Worm (Caenorhabditis elegans) whole organism, young adult: Measurements from ENCODE around the gene dct-17.

Source experiments
- B0261.1 ChIP-seq: sonication (generic microtip); optimal IDR thresholded peaks from 2 replicates; lab custom pipeline; 2016; ENCODE audit warnings: mild to moderate bottlenecking, missing genetic modification characterization, moderate library complexity, missing compliant biosample characterization
- B0336.3 ChIP-seq: fragments of 200-800 bp; sonication (Bioruptor generic); IDR thresholded peaks from 2 replicates; pipeline ENCODE4 v1.3.6; 2022; ENCODE audit warnings: missing genetic modification characterization, missing compliant biosample characterization
- D2030.7 ChIP-seq: fragments of 200-800 bp; sonication (Bioruptor generic); IDR thresholded peaks from 2 replicates; pipeline ENCODE4 v1.3.6; 2022; ENCODE audit warnings: missing genetic modification reagents, missing genetic modification characterization, missing compliant biosample characterization
- F10E7.11 ChIP-seq: sonication (generic microtip); optimal IDR thresholded peaks from 2 replicates; lab custom pipeline; 2017; ENCODE audit warnings: mild to moderate bottlenecking, missing genetic modification characterization, moderate library complexity, missing compliant biosample characterization
- F33H1.4 ChIP-seq: fragments of 200-800 bp; sonication (Bioruptor generic); IDR thresholded peaks from 2 replicates; pipeline ENCODE4 v1.3.6; 2022; ENCODE audit warnings: missing genetic modification reagents, missing genetic modification characterization, missing compliant biosample characterization
- K11D2.4 ChIP-seq: fragments of 200-800 bp; sonication (Bioruptor generic); IDR thresholded peaks from 2 replicates; pipeline ENCODE4 v1.3.6; 2022; ENCODE audit warnings: missing genetic modification reagents, missing genetic modification characterization, missing compliant biosample characterization
- K12H6.12 ChIP-seq: fragments of 200-800 bp; sonication (Bioruptor generic); optimal IDR thresholded peaks from 2 replicates; lab custom pipeline; 2018; ENCODE audit warnings: mild to moderate bottlenecking, missing genetic modification characterization, missing compliant biosample characterization
- ZK185.1 ChIP-seq: sonication (generic microtip); optimal IDR thresholded peaks from 2 replicates; lab custom pipeline; 2016; ENCODE audit warnings: mild to moderate bottlenecking, missing genetic modification characterization, missing compliant biosample characterization; ENCODE audit not compliant: poor library complexity, severe bottlenecking
- attf-6 ChIP-seq: fragments of 200-800 bp; sonication (Bioruptor generic); IDR thresholded peaks from 2 replicates; pipeline ENCODE4 v1.3.6; 2022; ENCODE audit warnings: missing genetic modification reagents, missing genetic modification characterization, missing compliant biosample characterization
- bed-2 ChIP-seq: fragments of 200-800 bp; sonication (Bioruptor generic); IDR thresholded peaks from 2 replicates; pipeline ENCODE4 v1.3.6; 2022; ENCODE audit warnings: missing genetic modification reagents, missing genetic modification characterization, missing compliant biosample characterization
- cebp-1 ChIP-seq, 2 experiments: fragments of 200-800 bp in 1 of 2; sonication (Bioruptor generic) in 1 of 2; sonication (generic microtip) in 1 of 2; IDR thresholded peaks in 1 of 2; optimal IDR thresholded peaks in 1 of 2; 2 replicates each; pipeline versions ENCODE4 v1.3.6 to Lab custom; 2017 to 2022; ENCODE audit warnings: missing compliant biosample characterization in 2 of 2, missing genetic modification characterization in 2 of 2, mild to moderate bottlenecking in 1 of 2, missing genetic modification reagents in 1 of 2, moderate library complexity in 1 of 2
- ceh-91 ChIP-seq: fragments of 200-800 bp; sonication (Bioruptor generic); IDR thresholded peaks from 2 replicates; pipeline ENCODE4 v1.3.6; 2022; ENCODE audit warnings: missing genetic modification reagents, missing genetic modification characterization, missing compliant biosample characterization
- dpff-1 ChIP-seq: sonication (generic microtip); optimal IDR thresholded peaks from 2 replicates; lab custom pipeline; 2017; ENCODE audit warnings: mild to moderate bottlenecking, missing genetic modification characterization, missing compliant biosample characterization
- egrh-3 ChIP-seq: fragments of 200-800 bp; sonication (Bioruptor generic); IDR thresholded peaks from 2 replicates; pipeline ENCODE4 v1.3.6; 2022; ENCODE audit warnings: missing genetic modification reagents, missing genetic modification characterization, missing compliant biosample characterization
- ets-4 ChIP-seq: fragments of 200-800 bp; sonication (Bioruptor generic); optimal IDR thresholded peaks from 2 replicates; lab custom pipeline; 2018; ENCODE audit warnings: mild to moderate bottlenecking, missing genetic modification characterization, missing compliant biosample characterization
- gei-17 ChIP-seq: fragments of 200-800 bp; sonication (Bioruptor generic); optimal IDR thresholded peaks from 2 replicates; lab custom pipeline; 2018; ENCODE audit warnings: mild to moderate bottlenecking, missing genetic modification characterization, missing compliant biosample characterization
- hmg-20 ChIP-seq: fragments of 200-800 bp; sonication (Bioruptor generic); IDR thresholded peaks from 2 replicates; pipeline ENCODE4 v1.3.6; 2022; ENCODE audit warnings: missing genetic modification reagents, missing genetic modification characterization, missing compliant biosample characterization
- hrde-1 ChIP-seq: sonication (generic microtip); optimal IDR thresholded peaks from 2 replicates; lab custom pipeline; 2016; ENCODE audit warnings: missing genetic modification characterization, mild to moderate bottlenecking, missing compliant biosample characterization, moderate library complexity, missing genotype, missing genetic modification reagents, borderline replicate concordance
- hsf-1 ChIP-seq: fragments of 200-800 bp; sonication (Bioruptor generic); IDR thresholded peaks from 2 replicates; pipeline ENCODE4 v1.3.6; 2022; ENCODE audit warnings: missing genetic modification reagents, missing genetic modification characterization, missing compliant biosample characterization
- let-607 ChIP-seq, 2 experiments: fragments of 200-800 bp in 1 of 2; sonication (Bioruptor generic) in 1 of 2; sonication (generic microtip) in 1 of 2; optimal IDR thresholded peaks; 2 replicates each; lab custom pipeline; 2016 to 2018; ENCODE audit warnings: mild to moderate bottlenecking in 2 of 2, missing compliant biosample characterization in 2 of 2, missing genetic modification characterization in 2 of 2, moderate library complexity in 2 of 2, missing genotype in 1 of 2
- lin-54 ChIP-seq: fragments of 200-800 bp; sonication (Bioruptor generic); optimal IDR thresholded peaks from 2 replicates; lab custom pipeline; 2018; ENCODE audit warnings: mild to moderate bottlenecking, missing genetic modification characterization, missing compliant biosample characterization
- lir-1 ChIP-seq: fragments of 200-800 bp; sonication (Bioruptor generic); conservative IDR thresholded peaks from 2 replicates; pipeline ENCODE4 v1.3.6; 2022; ENCODE audit warnings: missing genetic modification reagents, missing genetic modification characterization, missing compliant biosample characterization
- lsl-1 ChIP-seq: fragments of 200-800 bp; sonication (Bioruptor generic); optimal IDR thresholded peaks from 2 replicates; lab custom pipeline; 2018; ENCODE audit warnings: mild to moderate bottlenecking, missing genetic modification characterization, moderate library complexity, missing compliant biosample characterization
- madf-10 ChIP-seq: sonication (generic microtip); optimal IDR thresholded peaks from 2 replicates; lab custom pipeline; 2016; ENCODE audit warnings: mild to moderate bottlenecking, missing genetic modification characterization, missing compliant biosample characterization
- mes-4 ChIP-seq: sonication (generic microtip); optimal IDR thresholded peaks from 2 replicates; lab custom pipeline; 2016; ENCODE audit warnings: missing genotype, missing genetic modification characterization, missing compliant biosample characterization
- nfyb-1 ChIP-seq: fragments of 200-800 bp; sonication (Bioruptor generic); IDR thresholded peaks from 2 replicates; pipeline ENCODE4 v1.3.6; 2022; ENCODE audit warnings: missing genetic modification reagents, missing genetic modification characterization, missing compliant biosample characterization
- pbrm-1 ChIP-seq: fragments of 200-800 bp; sonication (Bioruptor generic); IDR thresholded peaks from 2 replicates; pipeline ENCODE4 v1.3.6; 2022; ENCODE audit warnings: missing genetic modification reagents, missing genetic modification characterization, missing compliant biosample characterization
- sdz-38 ChIP-seq: sonication (generic microtip); optimal IDR thresholded peaks from 2 replicates; lab custom pipeline; 2016; ENCODE audit warnings: missing genotype, missing genetic modification characterization, missing compliant biosample characterization
- sea-2 ChIP-seq: fragments of 200-800 bp; sonication (Bioruptor generic); IDR thresholded peaks from 2 replicates; pipeline ENCODE4 v1.3.6; 2022; ENCODE audit warnings: missing genetic modification characterization, missing compliant biosample characterization
- snpc-4 ChIP-seq, 5 experiments: fragments of 150-350 bp in 1 of 5; sonication (generic microtip) in 4 of 5; optimal IDR thresholded peaks; 2 replicates each; lab custom pipeline; 2014 to 2018; ENCODE audit warnings: missing genetic modification characterization in 5 of 5, missing biosample characterization in 3 of 5, antibody characterized with exemption in 2 of 5, mild to moderate bottlenecking in 2 of 5, missing compliant biosample characterization in 2 of 5, missing genotype in 2 of 5, moderate library complexity in 2 of 5, missing genetic modification reagents in 1 of 5
- tbx-9 ChIP-seq: sonication (generic microtip); optimal IDR thresholded peaks from 2 replicates; lab custom pipeline; 2016; ENCODE audit warnings: borderline replicate concordance, missing genetic modification characterization, inconsistent platforms, missing compliant biosample characterization
- unc-62 ChIP-seq: fragments of 150-350 bp; optimal IDR thresholded peaks from 2 replicates; lab custom pipeline; 2014; ENCODE audit warnings: missing biosample characterization, missing genetic modification reagents, missing genetic modification characterization
- zim-3 ChIP-seq: sonication (generic microtip); optimal IDR thresholded peaks from 2 replicates; lab custom pipeline; 2017; ENCODE audit warnings: mild to moderate bottlenecking, missing genetic modification characterization, moderate library complexity, missing compliant biosample characterization
- ztf-22 ChIP-seq: fragments of 200-800 bp; sonication (Bioruptor generic); optimal IDR thresholded peaks from 2 replicates; lab custom pipeline; 2018; ENCODE audit warnings: mild to moderate bottlenecking, missing genetic modification characterization, moderate library complexity, missing compliant biosample characterization
- ztf-25 ChIP-seq: fragments of 200-800 bp; sonication (Bioruptor generic); IDR thresholded peaks from 2 replicates; pipeline ENCODE4 v1.3.6; 2022; ENCODE audit warnings: missing genetic modification reagents, missing genetic modification characterization, missing compliant biosample characterization
- ztf-26 ChIP-seq: sonication (generic microtip); optimal IDR thresholded peaks from 2 replicates; lab custom pipeline; 2017; ENCODE audit warnings: missing genetic modification characterization, missing compliant biosample characterization
- ztf-28 ChIP-seq: fragments of 200-800 bp; sonication (Bioruptor generic); IDR thresholded peaks from 2 replicates; pipeline ENCODE4 v1.3.6; 2022; ENCODE audit warnings: missing genetic modification reagents, missing genetic modification characterization, missing compliant biosample characterization
- ztf-6 ChIP-seq: fragments of 200-800 bp; sonication (Bioruptor generic); IDR thresholded peaks from 2 replicates; pipeline ENCODE4 v1.3.6; 2022; ENCODE audit warnings: missing genetic modification reagents, missing genetic modification characterization, missing compliant biosample characterization

Gene dct-17

DNA sequence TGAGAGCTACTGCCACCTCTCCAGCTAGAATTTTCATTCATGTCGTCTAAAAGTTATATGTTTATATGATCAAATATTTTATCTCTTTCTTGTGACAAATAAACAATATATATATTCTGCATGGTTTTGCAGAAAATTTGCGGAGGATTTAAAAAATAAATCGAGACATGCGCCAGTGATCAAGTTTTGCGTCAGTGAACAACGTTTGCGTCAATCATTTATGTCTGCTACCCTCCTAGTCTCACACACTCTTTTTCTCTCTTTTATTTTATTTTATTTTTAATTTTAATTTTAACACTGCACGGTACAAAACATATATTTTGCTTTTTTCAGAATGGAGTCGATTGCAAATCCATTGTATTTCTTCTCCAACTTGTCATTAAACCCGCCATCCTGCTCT lies 52.0 kb downstream of the dct-17 start, which contains the start of the genes tag-65 and ccz-1 (continued):
- TF ChIP-seq dpff-1: no peak
- no peak for TF ChIP-seq hrde-1
- TF ChIP-seq lin-54 (GFP tag; lab: Kevin White, UChicago): peak; percentile 89
- TF ChIP-seq zim-3 (tag; lab: Kevin White, UChicago): no peak
- peak; percentile 43 for TF ChIP-seq madf-10 (tag; lab: Kevin White, UChicago)
- TF ChIP-seq ztf-6 (GFP tag; lab: Robert Waterston, UW): no peak
- TF ChIP-seq D2030.7: peak; percentile 46; the same call in 1 of the 2 replicates
- no peak for TF ChIP-seq sea-2 (GFP tag; lab: Robert Waterston, UW)
- TF ChIP-seq F10E7.11 (tag; lab: Kevin White, UChicago): no peak
- TF ChIP-seq B0261.1 (tag; lab: Kevin White, UChicago): no peak
- peak in 1 of 2 experiments; percentile 59 for TF ChIP-seq let-607 (tag; optimal IDR thresholded peaks at IDR 0.05; lab: Kevin White, UChicago)
- TF ChIP-seq attf-6 (GFP tag; lab: Robert Waterston, UW): peak; percentile 59
- 0 out of 2 replicates have a peak, but pooled peaks have one; percentile 55 for TF ChIP-seq hmg-20 (GFP tag; lab: Robert Waterston, UW)
- TF ChIP-seq ztf-26 (tag; lab: Kevin White, UChicago): peak; percentile 30
- peak; percentile 79 for TF ChIP-seq ZK185.1 (tag; lab: Kevin White, UChicago)
- no peak for TF ChIP-seq egrh-3 (GFP tag; lab: Robert Waterston, UW)
- TF ChIP-seq snpc-4 (GFP tag; optimal IDR thresholded peaks at IDR 0.05; lab: Kevin White, UChicago): peak; percentile 44
- TF ChIP-seq snpc-4 (tag; optimal IDR thresholded peaks at IDR 0.05; lab: Kevin White, UChicago): peak; percentile 50 to 82 (median 74)
- no peak for TF ChIP-seq unc-62 (GFP tag; lab: Kevin White, UChicago)
- no peak for TF ChIP-seq mes-4 (tag; lab: Kevin White, UChicago)
- peak; percentile 59; the same call in 1 of the 2 replicates for TF ChIP-seq pbrm-1 (GFP tag; lab: Robert Waterston, UW)
- peak; percentile 81 for TF ChIP-seq lir-1 (GFP tag; lab: Robert Waterston, UW)
- 0 out of 2 replicates have a peak, but pooled peaks have one; percentile 20 for TF ChIP-seq ceh-91 (GFP tag; lab: Robert Waterston, UW)
- peak; percentile 75 for TF ChIP-seq lsl-1 (GFP tag; lab: Kevin White, UChicago)
- no peak for TF ChIP-seq ztf-25 (GFP tag; lab: Robert Waterston, UW)
- peak; percentile 87 for TF ChIP-seq B0336.3 (GFP tag; lab: Robert Waterston, UW)
- peak; percentile 70 for TF ChIP-seq F33H1.4
- TF ChIP-seq ztf-28 (GFP tag; lab: Robert Waterston, UW): no peak
- TF ChIP-seq ztf-22 (GFP tag; lab: Kevin White, UChicago): no peak
- TF ChIP-seq nfyb-1: peak; percentile 78
- peak; percentile 81 for TF ChIP-seq hsf-1 (GFP tag; lab: Robert Waterston, UW)
- peak; percentile 59 for TF ChIP-seq gei-17 (GFP tag; lab: Kevin White, UChicago)
- no peak for TF ChIP-seq K12H6.12
- no peak for TF ChIP-seq tbx-9 (tag; lab: Kevin White, UChicago)
- TF ChIP-seq ets-4: no peak
- no peak for TF ChIP-seq cebp-1 (GFP tag; IDR thresholded peaks at IDR 0.05; lab: Robert Waterston, UW)
- peak; percentile 74 for TF ChIP-seq cebp-1 (tag; optimal IDR thresholded peaks at IDR 0.05; lab: Kevin White, UChicago)
- peak; percentile 68; the same call in 1 of the 2 replicates for TF ChIP-seq K11D2.4 (GFP tag; lab: Robert Waterston, UW)
- no peak for TF ChIP-seq bed-2
- no peak for TF ChIP-seq sdz-38 (tag; lab: Kevin White, UChicago)
